Fruit fly (Drosophila melanogaster) whole organism, prepupa: ENCODE data around the gene CG34434.
A peak's percentile ranks its signal among the peaks of the same experiment; 100 is the strongest.

ENCODE experiments used
- CG10631 ChIP-seq: fragments of 200-800 bp; sonication (Bioruptor generic); optimal IDR thresholded peaks from 2 replicates; lab custom pipeline; 2016; ENCODE audit warnings: missing biosample characterization, missing genetic modification characterization
- CG10669 ChIP-seq: fragments of 200-800 bp; sonication (Bioruptor generic); optimal IDR thresholded peaks from 3 replicates; lab custom pipeline; 2018; ENCODE audit warnings: missing biosample characterization, mild to moderate bottlenecking, missing genetic modification characterization, moderate library complexity
- CG11762 ChIP-seq: fragments of 200-800 bp; sonication (Bioruptor generic); optimal IDR thresholded peaks from 3 replicates; lab custom pipeline; 2016; ENCODE audit warnings: missing biosample characterization, missing genetic modification characterization; ENCODE audit not compliant: insufficient read depth
- CG15336 ChIP-seq: fragments of 200-800 bp; sonication (Bioruptor generic); IDR thresholded peaks from 2 replicates; pipeline ENCODE4 v1.3.6; 2022; ENCODE audit warnings: missing biosample characterization, missing genetic modification characterization
- CG32006 ChIP-seq: fragments of 200-800 bp; sonication (Bioruptor generic); optimal IDR thresholded peaks from 3 replicates; lab custom pipeline; 2017; ENCODE audit warnings: missing biosample characterization, mild to moderate bottlenecking, missing genetic modification characterization
- CG34406 ChIP-seq: fragments of 200-800 bp; sonication (Bioruptor generic); optimal IDR thresholded peaks from 3 replicates; lab custom pipeline; 2016; ENCODE audit warnings: missing biosample characterization, missing genetic modification characterization
- CG3919 ChIP-seq: fragments of 200-800 bp; sonication (Bioruptor generic); optimal IDR thresholded peaks from 3 replicates; lab custom pipeline; 2016; ENCODE audit warnings: missing biosample characterization, missing genetic modification characterization
- CG4318 ChIP-seq: fragments of 200-800 bp; sonication (Bioruptor generic); optimal IDR thresholded peaks from 3 replicates; lab custom pipeline; 2017; ENCODE audit warnings: missing biosample characterization, mild to moderate bottlenecking, missing genetic modification characterization
- CG6163 ChIP-seq: fragments of 200-800 bp; sonication (Bioruptor generic); IDR thresholded peaks from 3 replicates; pipeline ENCODE4 v1.3.6; 2022; ENCODE audit warnings: missing biosample characterization, missing genetic modification characterization
- CG6276 ChIP-seq: fragments of 200-800 bp; sonication (Bioruptor generic); optimal IDR thresholded peaks from 2 replicates; lab custom pipeline; 2017; ENCODE audit warnings: missing biosample characterization, mild to moderate bottlenecking, missing genetic modification characterization
- CG6792 ChIP-seq: fragments of 200-800 bp; sonication (Bioruptor generic); optimal IDR thresholded peaks from 3 replicates; lab custom pipeline; 2016; ENCODE audit warnings: missing biosample characterization, missing genetic modification characterization
- CG6808 ChIP-seq: fragments of 200-800 bp; sonication (Bioruptor generic); optimal IDR thresholded peaks from 3 replicates; lab custom pipeline; 2017; ENCODE audit warnings: missing biosample characterization, missing genetic modification characterization, mild to moderate bottlenecking, moderate library complexity, missing genetic modification reagents
- CG6854 ChIP-seq: fragments of 200-800 bp; sonication (Bioruptor generic); optimal IDR thresholded peaks from 2 replicates; lab custom pipeline; 2017; ENCODE audit warnings: missing biosample characterization, mild to moderate bottlenecking, missing genetic modification characterization
- CG8119 ChIP-seq: fragments of 200-800 bp; sonication (Bioruptor generic); IDR thresholded peaks from 3 replicates; pipeline ENCODE4 v1.3.6; 2022; ENCODE audit warnings: missing biosample characterization, missing genetic modification characterization
- CG8319 ChIP-seq: fragments of 200-800 bp; sonication (Bioruptor generic); optimal IDR thresholded peaks from 3 replicates; lab custom pipeline; 2016; ENCODE audit warnings: missing biosample characterization, missing genetic modification characterization
- CG8632 ChIP-seq: fragments of 200-800 bp; sonication (Bioruptor generic); optimal IDR thresholded peaks from 3 replicates; lab custom pipeline; 2016; ENCODE audit warnings: missing biosample characterization, missing genetic modification characterization
- CG9139 ChIP-seq: fragments of 200-800 bp; sonication (Bioruptor generic); optimal IDR thresholded peaks from 3 replicates; lab custom pipeline; 2017; ENCODE audit warnings: missing biosample characterization, mild to moderate bottlenecking, missing genetic modification characterization
- Eip75B ChIP-seq: fragments of 200-800 bp; sonication (Bioruptor generic); optimal IDR thresholded peaks from 3 replicates; lab custom pipeline; 2016; ENCODE audit warnings: missing biosample characterization, missing genetic modification characterization
- Eip78C ChIP-seq: fragments of 200-800 bp; sonication (Bioruptor generic); peaks from one replicate; lab custom pipeline; 2016; ENCODE audit warnings: missing biosample characterization, missing genetic modification characterization
- Eip93F ChIP-seq: fragments of 200-800 bp; sonication (Bioruptor generic); optimal IDR thresholded peaks from 2 replicates; lab custom pipeline; 2016; ENCODE audit warnings: missing biosample characterization, mild to moderate bottlenecking, missing genetic modification characterization
- Ets21C ChIP-seq: fragments of 200-800 bp; sonication (Bioruptor generic); optimal IDR thresholded peaks from 3 replicates; lab custom pipeline; 2016; ENCODE audit warnings: missing biosample characterization, missing genetic modification characterization
- Ets96B ChIP-seq: fragments of 200-800 bp; optimal IDR thresholded peaks from 2 replicates; lab custom pipeline; 2019; ENCODE audit warnings: missing biosample characterization, mild to moderate bottlenecking, missing genetic modification characterization, moderate library complexity
- Gug ChIP-seq: fragments of 200-800 bp; sonication (Bioruptor generic); IDR thresholded peaks from 2 replicates; pipeline ENCODE4 v1.3.6; 2022; ENCODE audit warnings: missing biosample characterization, missing genetic modification characterization
- Hr38 ChIP-seq: sonication (Bioruptor generic); optimal IDR thresholded peaks from 2 replicates; lab custom pipeline; 2016; ENCODE audit warnings: missing biosample characterization, missing genetic modification characterization
- Hr39 ChIP-seq: fragments of 200-800 bp; sonication (Bioruptor generic); optimal IDR thresholded peaks from 2 replicates; lab custom pipeline; 2016; ENCODE audit warnings: missing biosample characterization, missing genetic modification characterization
- OdsH ChIP-seq: fragments of 200-800 bp; sonication (Bioruptor generic); optimal IDR thresholded peaks from 3 replicates; lab custom pipeline; 2016; ENCODE audit warnings: missing biosample characterization, missing genetic modification characterization
- Sox102F ChIP-seq: fragments of 200-800 bp; sonication (Bioruptor generic); optimal IDR thresholded peaks from 2 replicates; lab custom pipeline; 2016; ENCODE audit warnings: missing biosample characterization, mild to moderate bottlenecking, missing genetic modification characterization
- Sox14 ChIP-seq: fragments of 200-800 bp; sonication (Bioruptor generic); optimal IDR thresholded peaks from 3 replicates; lab custom pipeline; 2016; ENCODE audit warnings: missing biosample characterization, missing genetic modification characterization
- Sox15 ChIP-seq: fragments of 200-800 bp; sonication (Bioruptor generic); optimal IDR thresholded peaks from 3 replicates; lab custom pipeline; 2016; ENCODE audit warnings: missing biosample characterization, missing genetic modification characterization
- achi ChIP-seq: fragments of 200-800 bp; sonication (Bioruptor generic); optimal IDR thresholded peaks from 3 replicates; lab custom pipeline; 2016; ENCODE audit warnings: missing biosample characterization, missing genetic modification characterization
- cyc ChIP-seq: fragments of 200-800 bp; sonication (Bioruptor generic); optimal IDR thresholded peaks from 3 replicates; lab custom pipeline; 2016; ENCODE audit warnings: missing biosample characterization, missing genetic modification characterization
- dac ChIP-seq: fragments of 200-800 bp; sonication (Bioruptor generic); optimal IDR thresholded peaks from 2 replicates; lab custom pipeline; 2017; ENCODE audit warnings: missing biosample characterization, mild to moderate bottlenecking, missing genetic modification characterization
- eg ChIP-seq: fragments of 200-800 bp; sonication (Bioruptor generic); IDR thresholded peaks from 3 replicates; pipeline ENCODE4 v1.3.6; 2022; ENCODE audit warnings: missing biosample characterization, missing genetic modification characterization
- esn ChIP-seq: fragments of 200-800 bp; sonication (Bioruptor generic); optimal IDR thresholded peaks from 2 replicates; lab custom pipeline; 2016; ENCODE audit warnings: missing biosample characterization, mild to moderate bottlenecking, missing genetic modification characterization, moderate library complexity
- fd59A ChIP-seq: fragments of 200-800 bp; sonication (Bioruptor generic); optimal IDR thresholded peaks from 2 replicates; lab custom pipeline; 2017; ENCODE audit warnings: missing biosample characterization, mild to moderate bottlenecking, missing genetic modification characterization, missing genetic modification reagents
- fd85E ChIP-seq: fragments of 200-800 bp; sonication (Bioruptor generic); optimal IDR thresholded peaks from 3 replicates; lab custom pipeline; 2016; ENCODE audit warnings: missing biosample characterization, missing genetic modification characterization
- fkh ChIP-seq: fragments of 200-800 bp; sonication (Bioruptor generic); optimal IDR thresholded peaks from 3 replicates; lab custom pipeline; 2017; ENCODE audit warnings: missing biosample characterization, mild to moderate bottlenecking, missing genetic modification characterization, moderate library complexity
- lz ChIP-seq: fragments of 200-800 bp; sonication (Bioruptor generic); optimal IDR thresholded peaks from 3 replicates; lab custom pipeline; 2016; ENCODE audit warnings: missing biosample characterization, missing genetic modification characterization
- net ChIP-seq: fragments of 200-800 bp; sonication (Bioruptor generic); optimal IDR thresholded peaks from 3 replicates; lab custom pipeline; 2016; ENCODE audit warnings: missing biosample characterization, missing genetic modification characterization
- salr ChIP-seq, 2 experiments: fragments of 200-800 bp; sonication (Bioruptor generic); optimal IDR thresholded peaks; 3 replicates each; lab custom pipeline; 2016 to 2018; ENCODE audit warnings: missing biosample characterization in 2 of 2, missing genetic modification characterization in 2 of 2, mild to moderate bottlenecking in 1 of 2
- spab ChIP-seq: fragments of 200-800 bp; sonication (Bioruptor generic); optimal IDR thresholded peaks from 2 replicates; lab custom pipeline; 2017; ENCODE audit warnings: missing biosample characterization, mild to moderate bottlenecking, missing genetic modification characterization, missing genetic modification reagents
- ss ChIP-seq, 2 experiments: fragments of 200-800 bp; sonication (Bioruptor generic); optimal IDR thresholded peaks; 2 replicates in 1 of 2; 3 replicates in 1 of 2; lab custom pipeline; 2017 to 2018; ENCODE audit warnings: mild to moderate bottlenecking in 2 of 2, missing biosample characterization in 2 of 2, missing genetic modification characterization in 2 of 2, moderate library complexity in 1 of 2
- svp ChIP-seq: fragments of 200-800 bp; sonication (Bioruptor generic); peaks from one replicate; lab custom pipeline; 2016; ENCODE audit warnings: missing biosample characterization, missing genetic modification characterization
- topi ChIP-seq: fragments of 200-800 bp; sonication (Bioruptor generic); optimal IDR thresholded peaks from 3 replicates; lab custom pipeline; 2016; ENCODE audit warnings: missing biosample characterization, missing genetic modification characterization

Gene CG34434

dm6 chrX:5648437-5648959 lies 32.3 kb upstream of the CG34434 start, which contains the start of gene OtopLa (continued):
- TF ChIP-seq Sox15 (peak; percentile 19), Ets21C (peak; percentile 40), dac (GFP tag; lab: Kevin White, UChicago) (peak; percentile 66), Ets96B (tag; lab: Kevin White, UChicago) (peak; percentile 67), CG15336 (GFP tag; lab: Robert Waterston, UW) (peak; percentile 88), CG8319 (GFP tag; lab: Kevin White, UChicago) (peak; percentile 53), CG6808 (GFP tag; lab: Kevin White, UChicago) (peak; percentile 62), CG3919 (GFP tag; lab: Kevin White, UChicago) (peak; percentile 79), cyc (GFP tag; lab: Kevin White, UChicago) (peak; percentile 57), fkh (GFP tag; lab: Kevin White, UChicago) (no peak), esn (peak; percentile 65), CG6163 (GFP tag; lab: Robert Waterston, UW) (peak; percentile 90), Eip93F (no peak), fd85E (no peak)

dm6 chrX:5646228-5646627 lies 30.1 kb upstream of the CG34434 start:
- TF ChIP-seq CG6808 (GFP tag; lab: Kevin White, UChicago): no peak
- TF ChIP-seq CG8319 (GFP tag; lab: Kevin White, UChicago): no peak
- TF ChIP-seq CG6276: no peak
- TF ChIP-seq CG3919 (GFP tag; lab: Kevin White, UChicago): no peak
- TF ChIP-seq CG8119: no peak
- TF ChIP-seq CG10631 (GFP tag; lab: Kevin White, UChicago): peak; percentile 4
- no peak for TF ChIP-seq OdsH
- no peak for TF ChIP-seq salr (GFP tag; optimal IDR thresholded peaks at IDR 0.05; lab: Kevin White, UChicago)
- TF ChIP-seq fkh (GFP tag; lab: Kevin White, UChicago): no peak
- TF ChIP-seq CG32006 (GFP tag; lab: Kevin White, UChicago): peak; percentile 13
- no peak for TF ChIP-seq fd85E
- no peak for TF ChIP-seq CG10669
- peak; percentile 8 for TF ChIP-seq svp (GFP tag; lab: Kevin White, UChicago)
- no peak for TF ChIP-seq CG6854 (GFP tag; lab: Kevin White, UChicago)
- no peak for TF ChIP-seq net (GFP tag; lab: Kevin White, UChicago)
- TF ChIP-seq CG9139 (GFP tag; lab: Kevin White, UChicago): no peak
- no peak for TF ChIP-seq eg (GFP tag; lab: Robert Waterston, UW)
- TF ChIP-seq Sox14 (GFP tag; lab: Kevin White, UChicago): no peak
- TF ChIP-seq CG15336 (GFP tag; lab: Robert Waterston, UW): peak; percentile 35; the same call in 1 of the 2 replicates
- peak; percentile 10 for TF ChIP-seq esn
- no peak for TF ChIP-seq CG34406 (GFP tag; lab: Kevin White, UChicago)
- no peak for TF ChIP-seq topi (GFP tag; lab: Kevin White, UChicago)
- no peak for TF ChIP-seq lz (GFP tag; lab: Kevin White, UChicago)
- TF ChIP-seq cyc (GFP tag; lab: Kevin White, UChicago): no peak
- no peak for TF ChIP-seq CG4318 (GFP tag; lab: Kevin White, UChicago)
- TF ChIP-seq Gug (GFP tag; lab: Robert Waterston, UW): no peak
- TF ChIP-seq Eip75B: peak; percentile 1
- TF ChIP-seq CG8632 (GFP tag; lab: Kevin White, UChicago): no peak
- TF ChIP-seq Eip93F: no peak
- no peak for TF ChIP-seq Eip78C (GFP tag; lab: Kevin White, UChicago)
- no peak for TF ChIP-seq Sox102F
- no peak for TF ChIP-seq CG11762 (GFP tag; lab: Kevin White, UChicago)
- TF ChIP-seq Hr38 (GFP tag; lab: Kevin White, UChicago): no peak

dm6 chrX:5639083-5639482 lies 22.9 kb upstream of the CG34434 start:
- no peak for TF ChIP-seq fd59A
- peak; percentile 43 for TF ChIP-seq CG6792
- 0 out of 3 replicates have a peak, but pooled peaks have one; percentile 24 for TF ChIP-seq CG8119
- TF ChIP-seq spab (GFP tag; lab: Kevin White, UChicago): no peak
- TF ChIP-seq dac (GFP tag; lab: Kevin White, UChicago): peak; percentile 3
- TF ChIP-seq fd85E: no peak
- TF ChIP-seq topi (GFP tag; lab: Kevin White, UChicago): peak; percentile 34
- TF ChIP-seq esn: peak; percentile 41
- no peak for TF ChIP-seq fkh (GFP tag; lab: Kevin White, UChicago)
- peak; percentile 12 for TF ChIP-seq lz (GFP tag; lab: Kevin White, UChicago)
- peak; percentile 14 for TF ChIP-seq CG11762 (GFP tag; lab: Kevin White, UChicago)
- TF ChIP-seq ss (GFP tag; optimal IDR thresholded peaks at IDR 0.05; lab: Kevin White, UChicago): peak in 1 of 2 experiments; percentile 2
- TF ChIP-seq CG10669: peak; percentile 37
- TF ChIP-seq CG10631 (GFP tag; lab: Kevin White, UChicago): peak; percentile 4
- TF ChIP-seq Hr39 (GFP tag; lab: Kevin White, UChicago): peak; percentile 33
- TF ChIP-seq CG6163 (GFP tag; lab: Robert Waterston, UW): peak; percentile 51
- TF ChIP-seq svp (GFP tag; lab: Kevin White, UChicago): no peak
- peak; percentile 9 for TF ChIP-seq CG6276
- TF ChIP-seq Sox14 (GFP tag; lab: Kevin White, UChicago): no peak
- TF ChIP-seq Ets21C: no peak
- TF ChIP-seq achi: peak; percentile 32
- no peak for TF ChIP-seq Sox102F
- TF ChIP-seq CG9139 (GFP tag; lab: Kevin White, UChicago): no peak
- peak; percentile 31; the same call in 1 of the 3 replicates for TF ChIP-seq eg (GFP tag; lab: Robert Waterston, UW)
- TF ChIP-seq Sox15: no peak
